In the genomic region with DNA sequence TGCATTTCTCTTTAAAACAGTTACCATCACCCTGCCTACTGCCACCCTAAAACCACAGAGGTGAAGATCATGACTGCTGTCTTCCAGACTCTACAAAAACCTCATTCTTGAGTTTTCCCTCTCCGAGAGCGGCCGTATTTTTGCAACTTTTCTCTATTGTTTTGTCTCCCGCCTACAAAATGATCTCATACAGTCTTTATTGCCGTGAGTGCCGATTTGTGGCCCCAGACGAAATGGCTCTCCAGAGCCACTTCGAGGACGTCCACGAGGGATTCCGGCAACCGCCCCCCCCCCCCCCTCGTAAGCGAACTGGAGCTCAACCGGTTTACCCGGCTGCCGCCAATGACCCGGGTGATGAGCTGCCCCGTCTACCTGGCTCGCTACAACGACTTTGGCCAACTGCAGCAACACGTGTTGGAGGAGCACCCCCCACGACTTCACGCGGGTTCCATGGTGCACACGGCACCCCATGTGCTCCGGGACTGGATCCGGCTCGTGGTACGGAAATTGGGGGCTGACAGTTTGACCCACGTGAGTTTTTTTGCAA, we compare ENCODE assay signal across 1 worm cellular context.
TF ChIP-seq lines count a peak whose summit lies in the region.

No protein-coding gene starts in this region.

TF ChIP-seq in whole organism, L4 larva, 104 proteins besides CTCF, POLR2A, EP300 and RAD21 (continued from another document):
- TF ChIP-seq nhr-102 (tag; optimal IDR thresholded peaks at IDR 0.05; lab: Kevin White, UChicago) (no peak), spr-1 (tag; optimal IDR thresholded peaks at IDR 0.05; lab: Kevin White, UChicago) (no peak), dmd-6 (GFP tag; IDR thresholded peaks at IDR 0.05; lab: Robert Waterston, UW) (no peak), ceh-32 (tag; optimal IDR thresholded peaks at IDR 0.05; lab: Kevin White, UChicago; ENCODE audit: poor library complexity) (no peak)
TF ChIP-seq in whole organism, L4 larva: peak in this region for 3.
